Worm (Caenorhabditis elegans): Measurements from ENCODE around the gene D1086.1.

The D1086.1 gene

DNA sequence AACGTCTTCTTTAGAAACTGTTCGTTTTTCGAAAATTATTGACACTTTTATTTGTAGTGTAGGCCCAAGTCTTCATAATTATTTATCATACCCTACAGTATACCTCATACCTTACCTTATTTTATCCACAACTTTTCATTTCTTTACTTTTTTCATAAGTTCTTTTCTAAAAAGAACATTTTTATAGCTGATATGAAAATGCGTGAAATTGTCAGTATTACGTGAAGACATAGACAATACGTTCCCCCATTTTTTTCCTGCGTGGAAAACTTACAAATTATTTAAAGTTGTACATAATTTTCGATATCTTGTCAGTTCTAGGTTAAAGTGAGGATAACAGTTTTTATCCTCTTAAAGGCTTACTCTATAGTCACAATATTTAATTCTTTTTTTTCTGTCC is 28.8 kb upstream of the D1086.1 start:
- TF ChIP-seq dpff-1 (tag; optimal IDR thresholded peaks at IDR 0.05) (no peak), cebp-2 (GFP tag; IDR thresholded peaks at IDR 0.05) (no peak), madf-6 (GFP tag; IDR thresholded peaks at IDR 0.05) (no peak), dox-1 (GFP tag; IDR thresholded peaks at IDR 0.05) (no peak), C06A6.2 (GFP tag; conservative IDR thresholded peaks at IDR 0.05) (no peak), ceh-27 (GFP tag; optimal IDR thresholded peaks at IDR 0.05) (no peak), F22D6.2 (tag; optimal IDR thresholded peaks at IDR 0.05) (no peak), somi-1 (GFP tag; optimal IDR thresholded peaks at IDR 0.05) (no peak), efl-1 (GFP tag; optimal IDR thresholded peaks at IDR 0.05) (no peak), F23B12.7 (tag; optimal IDR thresholded peaks at IDR 0.05; ENCODE audit: insufficient read depth) (no peak), aptf-2 (GFP tag; conservative IDR thresholded peaks at IDR 0.05) (no peak), madf-3 (GFP tag; IDR thresholded peaks at IDR 0.05) (no peak), unc-130 (GFP tag; optimal IDR thresholded peaks at IDR 0.05) (no peak), Y67H2A.10 (GFP tag; conservative IDR thresholded peaks at IDR 0.05) (no peak), aptf-3 (GFP tag; IDR thresholded peaks at IDR 0.05) (no peak), snpc-1.3 (tag; optimal IDR thresholded peaks at IDR 0.05; ENCODE audit: insufficient read depth) (no peak), nhr-179 (tag; optimal IDR thresholded peaks at IDR 0.05) (no peak), fkh-3 (tag; optimal IDR thresholded peaks at IDR 0.05) (no peak), let-607 (tag; optimal IDR thresholded peaks at IDR 0.05) (no peak), F39B2.1 (GFP tag; IDR thresholded peaks at IDR 0.05) (no peak)

DNA sequence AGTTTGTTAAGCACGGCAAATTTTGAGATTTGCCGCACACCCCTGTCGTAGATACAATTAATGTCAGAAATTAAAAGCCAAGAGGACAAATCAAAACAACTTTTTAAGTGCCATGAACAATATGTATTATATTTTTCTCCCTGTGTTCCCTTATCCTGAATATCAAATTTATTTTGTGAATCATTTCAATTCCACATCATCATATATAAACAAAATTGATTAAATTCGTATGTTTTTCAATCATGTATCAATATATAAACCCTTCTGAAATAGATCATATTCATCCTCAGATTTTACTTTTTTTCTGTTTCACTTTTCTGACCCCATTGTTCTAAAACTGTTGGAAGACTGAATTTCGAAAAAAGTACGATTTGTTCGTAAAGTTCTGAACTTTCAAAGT is 24.5 kb upstream of the D1086.1 start, which contains the start of gene D1086.11:
Gene D1086.11 (plus strand): TSS at position 301 of the 400 bp plus-strand sequence.
- TF ChIP-seq sea-2 (GFP tag; IDR thresholded peaks at IDR 0.05), result no peak
- no peak for TF ChIP-seq nfyb-1 (GFP tag; IDR thresholded peaks at IDR 0.05)
- TF ChIP-seq unc-62 (GFP tag; optimal IDR thresholded peaks at IDR 0.05), result no peak
- no peak for TF ChIP-seq mel-28 (tag; optimal IDR thresholded peaks at IDR 0.05; ENCODE audit: borderline replicate concordance)
- TF ChIP-seq F55B11.4 (tag; optimal IDR thresholded peaks at IDR 0.05; ENCODE audit: borderline replicate concordance, insufficient read depth), result no peak
- TF ChIP-seq hsf-1 (GFP tag; IDR thresholded peaks at IDR 0.05), result no peak
- no peak for TF ChIP-seq madf-10 (tag; optimal IDR thresholded peaks at IDR 0.05)

DNA sequence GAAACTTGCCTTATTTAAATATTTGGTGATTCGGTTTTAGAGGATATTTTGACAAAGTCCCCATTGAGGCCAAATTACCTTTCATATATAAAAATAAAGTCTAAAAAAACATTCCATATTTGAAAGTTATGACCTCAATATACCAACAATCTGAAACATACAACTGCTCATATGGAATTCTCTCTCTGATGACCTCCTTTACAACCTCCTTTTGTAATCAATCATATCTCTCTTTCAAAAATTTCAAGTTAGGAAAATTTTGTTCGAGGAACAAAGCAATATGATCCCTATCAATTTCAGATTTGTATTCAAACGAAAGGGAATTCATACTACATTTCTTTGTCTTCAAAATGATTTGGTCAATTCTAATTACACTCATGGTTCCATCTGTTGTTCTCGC is 19.2 kb upstream of the D1086.1 start, which contains the start of gene D1086.6:
Gene D1086.6 (plus strand): TSS at position 301 of the 400 bp plus-strand sequence.
- TF ChIP-seq ztf-26 (tag; optimal IDR thresholded peaks at IDR 0.05) (no peak), nfyb-1 (GFP tag; IDR thresholded peaks at IDR 0.05) (no peak), hrde-1 (tag; optimal IDR thresholded peaks at IDR 0.05; ENCODE audit: borderline replicate concordance) (no peak), lin-54 (GFP tag; optimal IDR thresholded peaks at IDR 0.05) (no peak), ztf-25 (GFP tag; IDR thresholded peaks at IDR 0.05) (no peak), repo-1 (tag; optimal IDR thresholded peaks at IDR 0.05) (no peak), nhr-179 (tag; optimal IDR thresholded peaks at IDR 0.05) (no peak)

DNA sequence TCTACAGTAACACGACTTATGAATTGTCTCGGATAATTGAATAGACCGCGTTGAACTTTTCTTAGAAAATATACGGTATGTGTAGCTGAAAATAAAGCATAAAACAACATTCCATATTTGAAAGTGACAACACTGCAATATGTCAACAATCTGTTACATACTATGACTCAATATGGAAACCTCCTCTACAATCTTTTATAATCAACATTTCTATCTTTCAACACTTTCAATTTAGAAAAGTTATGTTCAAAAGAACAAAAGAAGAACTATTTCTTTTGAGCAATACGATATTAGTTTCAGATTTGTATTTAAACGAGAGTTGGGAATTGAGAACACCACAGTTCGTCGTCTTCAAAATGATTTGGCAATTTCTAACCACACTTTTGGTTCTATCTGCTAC is 16.2 kb upstream of the D1086.1 start, which contains the start of gene D1086.10:
Gene D1086.10 (plus strand): TSS at position 301 of the 400 bp plus-strand sequence.
- TF ChIP-seq cebp-2 (GFP tag; IDR thresholded peaks at IDR 0.05), result no peak
- TF ChIP-seq F22D6.2 (tag; optimal IDR thresholded peaks at IDR 0.05), result no peak
- TF ChIP-seq K11D2.4 (GFP tag; IDR thresholded peaks at IDR 0.05), result no peak
- TF ChIP-seq nfyb-1 (GFP tag; IDR thresholded peaks at IDR 0.05), result no peak
- no peak for TF ChIP-seq dpl-1 (GFP tag; optimal IDR thresholded peaks at IDR 0.05)
- TF ChIP-seq F37B4.10 (GFP tag; IDR thresholded peaks at IDR 0.05), result no peak
- TF ChIP-seq lsl-1 (GFP tag; optimal IDR thresholded peaks at IDR 0.05), result no peak
- no peak for TF ChIP-seq F52B5.7 (tag; optimal IDR thresholded peaks at IDR 0.05)
- TF ChIP-seq ztf-22 (GFP tag; optimal IDR thresholded peaks at IDR 0.05), result no peak

Measured in whole organism, young adult.